Worm (Caenorhabditis elegans): ENCODE results near the gene gna-1.

The gna-1 gene

ce11 chrV:10317294-10317693 is 2.7 kb downstream of the gna-1 start, which contains the start of gene asps-1:
TSS of gene asps-1 (minus strand) at chrV:10317394.
- no peak for TF ChIP-seq klf-2 (GFP tag; conservative IDR thresholded peaks at IDR 0.05)
- TF ChIP-seq T22C8.4 (GFP tag; IDR thresholded peaks at IDR 0.05) = no peak
- no peak for TF ChIP-seq ztf-29 (GFP tag; IDR thresholded peaks at IDR 0.05)
- no peak for TF ChIP-seq tab-1 (GFP tag; IDR thresholded peaks at IDR 0.05)
- no peak for TF ChIP-seq ztf-23 (GFP tag; IDR thresholded peaks at IDR 0.05)
- TF ChIP-seq cog-1 (tag; optimal IDR thresholded peaks at IDR 0.05) = no peak
- no peak for TF ChIP-seq ref-1 (GFP tag; conservative IDR thresholded peaks at IDR 0.05)
- no peak for TF ChIP-seq flt-1 (GFP tag; IDR thresholded peaks at IDR 0.05)
- TF ChIP-seq med-1 (GFP tag; optimal IDR thresholded peaks at IDR 0.05; ENCODE audit: insufficient read depth) = no peak

DNA sequence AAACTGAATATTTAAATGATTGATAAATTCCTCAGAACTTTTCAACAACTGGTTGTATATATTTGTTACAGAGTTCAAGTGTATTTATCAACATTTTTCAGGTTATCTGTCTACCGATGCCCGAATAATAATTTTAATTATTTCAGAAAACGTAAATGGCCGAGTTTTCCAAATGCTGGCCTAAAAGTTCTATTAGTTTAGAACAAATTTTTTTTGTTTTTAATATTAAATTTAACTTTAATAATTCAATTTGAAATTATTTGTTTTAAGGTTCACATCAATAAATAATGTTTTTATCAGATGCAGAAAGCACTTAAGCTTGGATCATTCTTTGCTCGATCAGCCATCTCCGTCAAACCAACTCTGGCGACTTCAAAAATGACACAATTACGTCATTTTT is 5.6 kb downstream of the gna-1 start, which contains the start of gene trx-2:
Gene trx-2 (plus strand): TSS at position 301 of the 400 bp plus-strand sequence.
- no peak for TF ChIP-seq med-1 (GFP tag; optimal IDR thresholded peaks at IDR 0.05; ENCODE audit: insufficient read depth)

DNA sequence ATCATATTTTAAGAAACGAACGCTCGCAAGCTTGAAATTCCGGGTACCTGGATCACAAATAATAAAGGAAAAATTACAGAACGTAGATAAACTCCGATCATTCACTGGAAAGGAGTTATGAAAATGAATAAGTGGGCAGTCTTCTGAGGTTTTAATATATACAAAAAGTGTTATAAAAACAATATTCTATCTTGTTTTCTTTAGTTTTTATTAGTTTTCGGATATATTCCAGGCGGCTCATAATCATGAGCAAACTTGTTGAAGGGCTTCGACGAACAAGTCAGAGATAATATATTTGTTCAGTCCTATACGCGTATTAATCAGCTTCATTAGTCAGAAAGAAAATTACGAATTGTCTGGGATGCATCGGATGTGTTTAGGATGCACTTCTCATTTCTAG is 6.0 kb downstream of the gna-1 start, which contains the start of gene gcy-6:
Gene gcy-6 (minus strand): TSS at position 101 of the 400 bp plus-strand sequence.
- TF ChIP-seq T22C8.4 (GFP tag; IDR thresholded peaks at IDR 0.05) (no peak), cog-1 (tag; optimal IDR thresholded peaks at IDR 0.05) (no peak), flt-1 (GFP tag; IDR thresholded peaks at IDR 0.05) (no peak), ztf-23 (GFP tag; IDR thresholded peaks at IDR 0.05) (no peak), klf-2 (GFP tag; conservative IDR thresholded peaks at IDR 0.05) (no peak), ztf-29 (GFP tag; IDR thresholded peaks at IDR 0.05) (no peak), ref-1 (GFP tag; conservative IDR thresholded peaks at IDR 0.05) (no peak), tab-1 (GFP tag; IDR thresholded peaks at IDR 0.05) (no peak), med-1 (GFP tag; optimal IDR thresholded peaks at IDR 0.05; ENCODE audit: insufficient read depth) (no peak)

- TF ChIP-seq ref-1 (GFP tag; conservative IDR thresholded peaks at IDR 0.05) (no peak), ztf-29 (GFP tag; IDR thresholded peaks at IDR 0.05) (no peak), T22C8.4 (GFP tag; IDR thresholded peaks at IDR 0.05) (no peak), ztf-23 (GFP tag; IDR thresholded peaks at IDR 0.05) (no peak), tab-1 (GFP tag; IDR thresholded peaks at IDR 0.05) (no peak), klf-2 (GFP tag; conservative IDR thresholded peaks at IDR 0.05) (no peak), cog-1 (tag; optimal IDR thresholded peaks at IDR 0.05) (no peak), med-1 (GFP tag; optimal IDR thresholded peaks at IDR 0.05; ENCODE audit: insufficient read depth) (no peak), flt-1 (GFP tag; IDR thresholded peaks at IDR 0.05) (no peak)
Measured at ce11 chrV:10307283-10307682, 12.7 kb downstream of the gna-1 start, which contains the start of gene che-12. TSS of gene che-12 (minus strand) at chrV:10307383.

DNA sequence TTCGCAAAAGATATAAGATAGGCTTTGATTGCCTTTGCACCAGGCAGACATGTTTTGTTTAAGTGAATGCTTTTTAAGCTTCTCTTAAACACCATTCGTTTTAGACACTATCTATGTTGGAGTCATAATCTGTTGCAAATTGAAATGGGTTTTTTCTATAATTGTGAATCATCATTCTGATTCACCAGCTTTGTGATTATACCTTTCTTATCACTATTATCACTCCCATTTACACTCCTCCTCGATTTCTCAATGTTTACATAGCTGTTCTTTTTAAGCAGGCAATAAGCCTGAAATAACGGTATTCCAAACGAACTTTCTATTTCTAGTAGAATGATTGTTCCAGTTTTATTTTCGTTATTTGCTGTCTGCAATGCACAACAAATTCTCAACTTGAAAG is 22.9 kb downstream of the gna-1 start, which contains the start of gene B0024.4:
Gene B0024.4 (plus strand): TSS at position 301 of the 400 bp plus-strand sequence.
- TF ChIP-seq ref-1 (GFP tag; conservative IDR thresholded peaks at IDR 0.05) = no peak
- no peak for TF ChIP-seq ztf-29 (GFP tag; IDR thresholded peaks at IDR 0.05)
- TF ChIP-seq T22C8.4 (GFP tag; IDR thresholded peaks at IDR 0.05) = no peak
- no peak for TF ChIP-seq flt-1 (GFP tag; IDR thresholded peaks at IDR 0.05)
- no peak for TF ChIP-seq cog-1 (tag; optimal IDR thresholded peaks at IDR 0.05)
- no peak for TF ChIP-seq med-1 (GFP tag; optimal IDR thresholded peaks at IDR 0.05; ENCODE audit: insufficient read depth)
- no peak for TF ChIP-seq klf-2 (GFP tag; conservative IDR thresholded peaks at IDR 0.05)
- no peak for TF ChIP-seq tab-1 (GFP tag; IDR thresholded peaks at IDR 0.05)
- no peak for TF ChIP-seq ztf-23 (GFP tag; IDR thresholded peaks at IDR 0.05)

DNA sequence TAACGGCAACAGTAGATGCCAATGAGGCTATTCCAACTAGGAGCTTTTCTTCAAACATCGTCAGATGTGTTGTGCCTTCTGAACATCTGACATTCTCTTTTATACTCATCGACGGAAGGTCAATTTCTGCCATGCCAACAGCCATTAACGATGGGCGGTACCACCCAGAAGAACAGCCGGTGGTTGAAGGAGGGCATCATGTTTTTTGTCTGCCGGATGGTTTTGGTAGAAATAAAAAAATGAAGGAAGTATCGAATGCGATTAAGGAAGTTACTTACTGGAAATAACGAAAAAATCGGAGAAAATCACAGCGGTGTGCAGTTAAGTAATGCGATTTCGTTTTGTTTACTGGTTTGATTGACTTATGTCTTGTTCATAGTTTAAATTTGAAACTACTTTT is 25.4 kb downstream of the gna-1 start, which contains the start of gene col-150:
Gene col-150 (minus strand): TSS at position 101 of the 400 bp plus-strand sequence.
- TF ChIP-seq cog-1 (tag; optimal IDR thresholded peaks at IDR 0.05) (no peak), ref-1 (GFP tag; conservative IDR thresholded peaks at IDR 0.05) (no peak), med-1 (GFP tag; optimal IDR thresholded peaks at IDR 0.05; ENCODE audit: insufficient read depth) (no peak), ztf-23 (GFP tag; IDR thresholded peaks at IDR 0.05) (no peak), T22C8.4 (GFP tag; IDR thresholded peaks at IDR 0.05) (no peak), tab-1 (GFP tag; IDR thresholded peaks at IDR 0.05) (no peak), ztf-29 (GFP tag; IDR thresholded peaks at IDR 0.05) (no peak), klf-2 (GFP tag; conservative IDR thresholded peaks at IDR 0.05) (no peak)

DNA sequence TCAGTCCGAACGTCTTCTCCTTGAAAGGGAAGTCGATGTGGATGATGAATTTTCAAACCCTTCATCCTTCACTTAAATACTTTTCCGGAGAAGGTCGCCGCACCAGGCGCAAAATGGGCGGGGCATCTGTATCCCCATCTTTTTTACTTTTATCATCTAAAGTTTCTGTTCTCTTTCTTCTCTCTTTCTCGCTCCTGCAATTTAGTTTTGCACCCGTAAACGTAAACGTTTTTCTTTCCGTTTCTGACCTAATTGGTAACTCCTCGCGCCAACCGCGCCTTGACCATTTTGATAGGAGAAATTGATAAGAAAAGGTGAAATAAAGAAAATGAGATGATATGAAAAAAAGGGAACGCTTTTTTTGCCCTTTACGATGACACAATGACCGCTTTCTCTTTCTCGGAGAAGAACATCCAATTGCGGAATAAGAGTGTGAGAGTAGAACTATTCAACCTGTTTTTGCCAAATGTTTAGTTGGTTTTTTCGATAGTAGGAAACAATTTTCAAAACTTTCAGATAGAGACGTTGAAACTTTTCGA is 27.1 kb downstream of the gna-1 start, which contains the start of gene col-149:
Gene col-149 (minus strand): TSS at position 51 of the 539 bp plus-strand sequence.
- no peak for TF ChIP-seq med-1 (GFP tag; optimal IDR thresholded peaks at IDR 0.05; ENCODE audit: insufficient read depth)
- no peak for TF ChIP-seq flt-1 (GFP tag; IDR thresholded peaks at IDR 0.05)
- TF ChIP-seq cog-1 (tag; optimal IDR thresholded peaks at IDR 0.05) = no peak
- no peak for TF ChIP-seq tab-1 (GFP tag; IDR thresholded peaks at IDR 0.05)
- TF ChIP-seq ref-1 (GFP tag; conservative IDR thresholded peaks at IDR 0.05) = no peak
- TF ChIP-seq T22C8.4 (GFP tag; IDR thresholded peaks at IDR 0.05) = no peak
- no peak for TF ChIP-seq ztf-29 (GFP tag; IDR thresholded peaks at IDR 0.05)
- no peak for TF ChIP-seq ztf-23 (GFP tag; IDR thresholded peaks at IDR 0.05)
- no peak for TF ChIP-seq klf-2 (GFP tag; conservative IDR thresholded peaks at IDR 0.05)

DNA sequence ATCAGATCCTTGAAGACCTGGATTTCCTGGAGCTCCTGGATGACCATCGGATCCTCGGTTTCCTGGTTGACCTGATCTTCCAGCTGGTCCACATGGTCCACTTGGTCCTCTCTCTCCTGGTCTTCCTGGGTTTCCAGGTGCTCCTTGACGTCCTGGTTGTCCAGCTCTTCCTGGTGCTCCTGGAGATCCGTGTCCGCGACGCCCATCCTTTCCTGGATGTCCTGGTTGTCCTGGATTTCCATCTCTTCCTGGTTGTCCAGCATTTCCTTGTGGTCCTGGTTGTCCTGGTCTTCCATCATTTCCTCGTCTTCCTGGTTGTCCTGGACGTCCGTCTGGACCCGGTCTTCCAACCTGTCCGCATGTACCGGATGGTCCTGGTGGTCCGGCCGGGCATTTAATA is 28.1 kb downstream of the gna-1 start:
- TF ChIP-seq tab-1 (GFP tag; IDR thresholded peaks at IDR 0.05) = no peak
- TF ChIP-seq cog-1 (tag; optimal IDR thresholded peaks at IDR 0.05) = no peak
- TF ChIP-seq flt-1 (GFP tag; IDR thresholded peaks at IDR 0.05) = no peak
- no peak for TF ChIP-seq ref-1 (GFP tag; conservative IDR thresholded peaks at IDR 0.05)
- no peak for TF ChIP-seq ztf-29 (GFP tag; IDR thresholded peaks at IDR 0.05)
- TF ChIP-seq klf-2 (GFP tag; conservative IDR thresholded peaks at IDR 0.05) = no peak
- no peak for TF ChIP-seq T22C8.4 (GFP tag; IDR thresholded peaks at IDR 0.05)
- TF ChIP-seq med-1 (GFP tag; optimal IDR thresholded peaks at IDR 0.05; ENCODE audit: insufficient read depth) = no peak
- TF ChIP-seq ztf-23 (GFP tag; IDR thresholded peaks at IDR 0.05) = no peak

- TF ChIP-seq ztf-29 (GFP tag; IDR thresholded peaks at IDR 0.05) (no peak), T22C8.4 (GFP tag; IDR thresholded peaks at IDR 0.05) (no peak), tab-1 (GFP tag; IDR thresholded peaks at IDR 0.05) (no peak), ztf-23 (GFP tag; IDR thresholded peaks at IDR 0.05) (no peak), klf-2 (GFP tag; conservative IDR thresholded peaks at IDR 0.05) (no peak), flt-1 (GFP tag; IDR thresholded peaks at IDR 0.05) (no peak), med-1 (GFP tag; optimal IDR thresholded peaks at IDR 0.05; ENCODE audit: insufficient read depth) (no peak), ref-1 (GFP tag; conservative IDR thresholded peaks at IDR 0.05) (no peak), cog-1 (tag; optimal IDR thresholded peaks at IDR 0.05) (no peak)
Measured at ce11 chrV:10289743-10290142, 30.2 kb downstream of the gna-1 start, which contains the start of gene B0024.15. TSS of gene B0024.15 (plus strand) at chrV:10290043.
